5 fruit fly cellular contexts compared by ENCODE assay signal in genomic region chr2L:7043039-7043905, dm6.
TF ChIP-seq lines count a peak whose summit lies in the region.

No protein-coding gene starts in this region.

- no peak for TF ChIP-seq CTCF in whole organism, embryonic (GFP tag; optimal IDR thresholded peaks at IDR 0.05; lab: Kevin White, UChicago)

TF ChIP-seq in whole organism, adult, 20 proteins besides CTCF, POLR2A, EP300 and RAD21:
- peak; percentile 26 for TF ChIP-seq Mnt (GFP tag; optimal IDR thresholded peaks at IDR 0.05; lab: Kevin White, UChicago)
- TF ChIP-seq ovo (GFP tag; optimal IDR thresholded peaks at IDR 0.05; lab: Kevin White, UChicago) = peak; percentile 38
- TF ChIP-seq CG12768 (GFP tag; optimal IDR thresholded peaks at IDR 0.05; lab: Kevin White, UChicago) = no peak
- no peak for TF ChIP-seq cnc (optimal IDR thresholded peaks at IDR 0.05; lab: Kevin White, UChicago)

TF ChIP-seq in whole organism, embryonic, 481 proteins besides CTCF, POLR2A, EP300 and RAD21 (continues in another document):
- TF ChIP-seq CG12744 (GFP tag; optimal IDR thresholded peaks at IDR 0.05; lab: Kevin White, UChicago) = no peak
- peak; percentile 71; the same call in 1 of the 2 replicates for TF ChIP-seq chm (GFP tag; IDR thresholded peaks at IDR 0.05; lab: Robert Waterston, UW)
- peak; percentile 29; the same call in 1 of the 2 replicates for TF ChIP-seq CG4360 (GFP tag; IDR thresholded peaks at IDR 0.05; lab: Robert Waterston, UW)
- TF ChIP-seq Blimp-1 (GFP tag; optimal IDR thresholded peaks at IDR 0.05; lab: Kevin White, UChicago) = peak; percentile 17
- TF ChIP-seq gt (GFP tag; IDR thresholded peaks at IDR 0.05; lab: Robert Waterston, UW) = 0 out of 2 replicates have a peak, but pooled peaks have one; percentile 12
- peak; percentile 36 for TF ChIP-seq phol (tag; optimal IDR thresholded peaks at IDR 0.05; lab: Kevin White, UChicago)
- TF ChIP-seq CG12942 (GFP tag; optimal IDR thresholded peaks at IDR 0.05; lab: Kevin White, UChicago) = peak; percentile 2
- peak; percentile 54 for TF ChIP-seq CG4282 (GFP tag; optimal IDR thresholded peaks at IDR 0.05; lab: Kevin White, UChicago)
- peak; percentile 6 for TF ChIP-seq CG17829 (tag; optimal IDR thresholded peaks at IDR 0.05; lab: Kevin White, UChicago)
- TF ChIP-seq HLH3B (GFP tag; IDR thresholded peaks at IDR 0.05; lab: Robert Waterston, UW) = 0 out of 2 replicates have a peak, but pooled peaks have one; percentile 7
- TF ChIP-seq tll (GFP tag; optimal IDR thresholded peaks at IDR 0.05; lab: Kevin White, UChicago) = peak in 1 of 2 experiments; percentile 76
- TF ChIP-seq CG1603 (tag; optimal IDR thresholded peaks at IDR 0.05; lab: Kevin White, UChicago) = peak; percentile 44
- peak; percentile 41 for TF ChIP-seq nerfin-1 (tag; optimal IDR thresholded peaks at IDR 0.05; lab: Kevin White, UChicago)
- no peak for TF ChIP-seq vnd (GFP tag; IDR thresholded peaks at IDR 0.05; lab: Robert Waterston, UW; ENCODE audit: partially characterized antibody)
- TF ChIP-seq MTF-1 (GFP tag; optimal IDR thresholded peaks at IDR 0.05; lab: Kevin White, UChicago; ENCODE audit: borderline replicate concordance) = peak; percentile 17
- TF ChIP-seq seq (GFP tag; IDR thresholded peaks at IDR 0.05; lab: Robert Waterston, UW) = peak; percentile 66
- peak; percentile 9; the same call in 1 of the 2 replicates for TF ChIP-seq Scr (GFP tag; IDR thresholded peaks at IDR 0.05; lab: Robert Waterston, UW; ENCODE audit: partially characterized antibody)
- TF ChIP-seq CG8290 (GFP tag; optimal IDR thresholded peaks at IDR 0.05; lab: Kevin White, UChicago) = no peak
- TF ChIP-seq CG8290 (tag; optimal IDR thresholded peaks at IDR 0.05; lab: Kevin White, UChicago) = peak in 1 of 2 experiments; percentile 28

TF ChIP-seq in whole organism, prepupa, 60 proteins besides CTCF, POLR2A, EP300 and RAD21 (continues in another document):
- TF ChIP-seq Eip93F (GFP tag; optimal IDR thresholded peaks at IDR 0.05; lab: Kevin White, UChicago) = peak; percentile 22
- peak in 1 of 2 experiments; percentile 25 for TF ChIP-seq ss (GFP tag; optimal IDR thresholded peaks at IDR 0.05; lab: Kevin White, UChicago)
- peak; percentile 29; the same call in 1 of the 3 replicates for TF ChIP-seq eg (GFP tag; IDR thresholded peaks at IDR 0.05; lab: Robert Waterston, UW)
- no peak for TF ChIP-seq dsx (GFP tag; optimal IDR thresholded peaks at IDR 0.05; lab: Kevin White, UChicago; ENCODE audit: poor library complexity, severe bottlenecking)
- TF ChIP-seq esn (GFP tag; optimal IDR thresholded peaks at IDR 0.05; lab: Kevin White, UChicago) = peak; percentile 73
- peak; percentile 22 for TF ChIP-seq net (GFP tag; optimal IDR thresholded peaks at IDR 0.05; lab: Kevin White, UChicago)
- peak; percentile 66 for TF ChIP-seq Met (GFP tag; optimal IDR thresholded peaks at IDR 0.05; lab: Kevin White, UChicago)
- 0 out of 2 replicates have a peak, but pooled peaks have one; percentile 23 for TF ChIP-seq CG15336 (GFP tag; IDR thresholded peaks at IDR 0.05; lab: Robert Waterston, UW)
- no peak for TF ChIP-seq CG7368 (GFP tag; optimal IDR thresholded peaks at IDR 0.05; lab: Kevin White, UChicago)
- no peak for TF ChIP-seq CG11762 (GFP tag; optimal IDR thresholded peaks at IDR 0.05; lab: Kevin White, UChicago; ENCODE audit: insufficient read depth)
- peak; percentile 28 for TF ChIP-seq CG8632 (GFP tag; optimal IDR thresholded peaks at IDR 0.05; lab: Kevin White, UChicago)
- peak; percentile 29 for TF ChIP-seq CG10669 (GFP tag; optimal IDR thresholded peaks at IDR 0.05; lab: Kevin White, UChicago)
- TF ChIP-seq Ets21C (GFP tag; optimal IDR thresholded peaks at IDR 0.05; lab: Kevin White, UChicago) = peak; percentile 3
- TF ChIP-seq CG3919 (GFP tag; optimal IDR thresholded peaks at IDR 0.05; lab: Kevin White, UChicago) = peak; percentile 24
- no peak for TF ChIP-seq Lpt (GFP tag; optimal IDR thresholded peaks at IDR 0.05; lab: Kevin White, UChicago)
- no peak for TF ChIP-seq CG6854 (GFP tag; optimal IDR thresholded peaks at IDR 0.05; lab: Kevin White, UChicago)
- peak; percentile 20 for TF ChIP-seq CG4318 (GFP tag; optimal IDR thresholded peaks at IDR 0.05; lab: Kevin White, UChicago)
- peak; percentile 52 for TF ChIP-seq acj6 (GFP tag; optimal IDR thresholded peaks at IDR 0.05; lab: Kevin White, UChicago)
- peak; percentile 67 for TF ChIP-seq topi (GFP tag; optimal IDR thresholded peaks at IDR 0.05; lab: Kevin White, UChicago)
- TF ChIP-seq Smox (GFP tag; optimal IDR thresholded peaks at IDR 0.05; lab: Kevin White, UChicago) = peak; percentile 61
- peak; percentile 40 for TF ChIP-seq pdm3 (GFP tag; optimal IDR thresholded peaks at IDR 0.05; lab: Kevin White, UChicago)

TF ChIP-seq in whole organism, pupa, 21 proteins besides CTCF, POLR2A, EP300 and RAD21:
- TF ChIP-seq D1 (tag; optimal IDR thresholded peaks at IDR 0.05; lab: Kevin White, UChicago) (no peak), CG9948 (tag; optimal IDR thresholded peaks at IDR 0.05; lab: Kevin White, UChicago) (peak; percentile 20), gl (tag; optimal IDR thresholded peaks at IDR 0.05; lab: Kevin White, UChicago) (no peak), EcR (GFP tag; optimal IDR thresholded peaks at IDR 0.05; lab: Kevin White, UChicago) (no peak), CG4496 (GFP tag; IDR thresholded peaks at IDR 0.05; lab: Robert Waterston, UW) (peak; percentile 32; the same call in 1 of the 3 replicates), CG17806 (tag; optimal IDR thresholded peaks at IDR 0.05; lab: Kevin White, UChicago) (no peak), CG32121 (GFP tag; IDR thresholded peaks at IDR 0.05; lab: Robert Waterston, UW) (no peak), CG12605 (GFP tag; IDR thresholded peaks at IDR 0.05; lab: Robert Waterston, UW) (no peak), CG14655 (GFP tag; optimal IDR thresholded peaks at IDR 0.05; lab: Kevin White, UChicago) (peak; percentile 69), Pif1A (GFP tag; optimal IDR thresholded peaks at IDR 0.05; lab: Kevin White, UChicago) (peak; percentile 57), CG10348 (GFP tag; IDR thresholded peaks at IDR 0.05; lab: Robert Waterston, UW) (no peak), CG13204 (GFP tag; optimal IDR thresholded peaks at IDR 0.05; lab: Kevin White, UChicago) (no peak), CG15710 (tag; optimal IDR thresholded peaks at IDR 0.05; lab: Kevin White, UChicago) (peak; percentile 19), fd96Ca (GFP tag; IDR thresholded peaks at IDR 0.05; lab: Robert Waterston, UW) (peak; percentile 34; the same call in 2 of the 3 replicates), CG8301 (tag; optimal IDR thresholded peaks at IDR 0.05; lab: Kevin White, UChicago) (peak; percentile 72), Snoo (tag; optimal IDR thresholded peaks at IDR 0.05; lab: Kevin White, UChicago) (peak; percentile 30), CG34367 (tag; optimal IDR thresholded peaks at IDR 0.05; lab: Kevin White, UChicago) (no peak), Pif1B (GFP tag; optimal IDR thresholded peaks at IDR 0.05; lab: Kevin White, UChicago) (peak; percentile 26), Ets98B (GFP tag; IDR thresholded peaks at IDR 0.05; lab: Robert Waterston, UW) (peak; percentile 38; the same call in 1 of the 2 replicates), rn (GFP tag; IDR thresholded peaks at IDR 0.05; lab: Robert Waterston, UW) (no peak), CG8159 (tag; optimal IDR thresholded peaks at IDR 0.05; lab: Kevin White, UChicago) (peak; percentile 52)
TF ChIP-seq in whole organism, pupa: peak in this region for 11.

TF ChIP-seq in whole organism, wandering third instar larva, 38 proteins besides CTCF, POLR2A, EP300 and RAD21:
- TF ChIP-seq Vsx2 (GFP tag; optimal IDR thresholded peaks at IDR 0.05; lab: Kevin White, UChicago; ENCODE audit: partially characterized antibody) (no peak), woc (GFP tag; optimal IDR thresholded peaks at IDR 0.05; lab: Kevin White, UChicago) (peak; percentile 4), GATAd (GFP tag; optimal IDR thresholded peaks at IDR 0.05; lab: Kevin White, UChicago) (no peak), HLH106 (tag; optimal IDR thresholded peaks at IDR 0.05; lab: Kevin White, UChicago) (peak; percentile 44), dmrt93B (GFP tag; optimal IDR thresholded peaks at IDR 0.05; lab: Kevin White, UChicago) (peak; percentile 23), dl (GFP tag; optimal IDR thresholded peaks at IDR 0.05; lab: Kevin White, UChicago; ENCODE audit: insufficient read depth in 1 of 2, partially characterized antibody in 2 of 2) (no peak), rgr (GFP tag; optimal IDR thresholded peaks at IDR 0.05; lab: Kevin White, UChicago) (peak; percentile 8), Sp1 (GFP tag; optimal IDR thresholded peaks at IDR 0.05; lab: Kevin White, UChicago) (peak; percentile 14), ey (GFP tag; optimal IDR thresholded peaks at IDR 0.05; lab: Kevin White, UChicago) (peak; percentile 7), psq (GFP tag; optimal IDR thresholded peaks at IDR 0.05; lab: Kevin White, UChicago) (peak; percentile 3), h (GFP tag; optimal IDR thresholded peaks at IDR 0.05; lab: Kevin White, UChicago) (peak; percentile 14), sage (GFP tag; optimal IDR thresholded peaks at IDR 0.05; lab: Kevin White, UChicago) (no peak), sv (GFP tag; optimal IDR thresholded peaks at IDR 0.05; lab: Kevin White, UChicago) (no peak), Hr83 (GFP tag; optimal IDR thresholded peaks at IDR 0.05; lab: Kevin White, UChicago; ENCODE audit: poor library complexity, severe bottlenecking) (peak; percentile 26), usp (GFP tag; optimal IDR thresholded peaks at IDR 0.05; lab: Kevin White, UChicago) (no peak), pan (optimal IDR thresholded peaks at IDR 0.05; lab: Kevin White, UChicago) (no peak), CrebA (GFP tag; optimal IDR thresholded peaks at IDR 0.05; lab: Kevin White, UChicago; ENCODE audit: borderline replicate concordance) (no peak), Mio (GFP tag; optimal IDR thresholded peaks at IDR 0.05; lab: Kevin White, UChicago) (no peak), fru (GFP tag; optimal IDR thresholded peaks at IDR 0.05; lab: Kevin White, UChicago) (peak; percentile 48), br (GFP tag; optimal IDR thresholded peaks at IDR 0.05; lab: Kevin White, UChicago) (no peak), CG9705 (GFP tag; optimal IDR thresholded peaks at IDR 0.05; lab: Kevin White, UChicago) (no peak), CG32264 (GFP tag; optimal IDR thresholded peaks at IDR 0.05; lab: Kevin White, UChicago) (no peak), foxo (GFP tag; optimal IDR thresholded peaks at IDR 0.05; lab: Kevin White, UChicago) (peak in 1 of 2 experiments; percentile 43), lola (GFP tag; optimal IDR thresholded peaks at IDR 0.05; lab: Kevin White, UChicago) (no peak), dsf (GFP tag; optimal IDR thresholded peaks at IDR 0.05; lab: Kevin White, UChicago; ENCODE audit: borderline replicate concordance) (no peak), N (GFP tag; optimal IDR thresholded peaks at IDR 0.05; lab: Kevin White, UChicago) (no peak)
TF ChIP-seq in whole organism, wandering third instar larva: peak in this region for 11.
